Fruit fly (Drosophila melanogaster) whole organism, adult: Measurements from ENCODE around the gene CG10237.

Experiments
- CG11617 ChIP-seq: fragments of 200-800 bp; sonication (Bioruptor generic); optimal IDR thresholded peaks from 2 replicates; lab custom pipeline; 2017; ENCODE audit warnings: mild to moderate bottlenecking, missing biosample characterization, missing genetic modification reagents, missing genetic modification characterization
- CG12768 ChIP-seq: fragments of 200-800 bp; sonication (Bioruptor generic); optimal IDR thresholded peaks from 2 replicates; lab custom pipeline; 2017; ENCODE audit warnings: missing biosample characterization, missing genetic modification characterization, mild to moderate bottlenecking, moderate library complexity, missing genetic modification reagents
- CG14711 ChIP-seq: fragments of 200-800 bp; sonication (Bioruptor generic); optimal IDR thresholded peaks from 2 replicates; lab custom pipeline; 2018; ENCODE audit warnings: missing biosample characterization, mild to moderate bottlenecking, missing genetic modification characterization, moderate library complexity
- CG1620 ChIP-seq: fragments of 200-800 bp; sonication (Bioruptor generic); optimal IDR thresholded peaks from 2 replicates; lab custom pipeline; 2016; ENCODE audit warnings: missing biosample characterization, missing genetic modification characterization
- CG33017 ChIP-seq: fragments of 200-800 bp; sonication (Bioruptor generic); optimal IDR thresholded peaks from 2 replicates; lab custom pipeline; 2018; ENCODE audit warnings: missing biosample characterization, mild to moderate bottlenecking, missing genetic modification characterization, moderate library complexity
- CG5204 ChIP-seq: fragments of 200-800 bp; sonication (Bioruptor generic); optimal IDR thresholded peaks from 2 replicates; lab custom pipeline; 2016; ENCODE audit warnings: missing biosample characterization, missing genetic modification characterization
- CG7045 ChIP-seq: fragments of 200-800 bp; sonication (Bioruptor generic); optimal IDR thresholded peaks from 2 replicates; lab custom pipeline; 2017; ENCODE audit warnings: missing biosample characterization, mild to moderate bottlenecking, missing genetic modification characterization
- CG7101 ChIP-seq: fragments of 200-800 bp; sonication (Bioruptor generic); optimal IDR thresholded peaks from 2 replicates; lab custom pipeline; 2018; ENCODE audit warnings: missing biosample characterization, mild to moderate bottlenecking, missing genetic modification characterization, moderate library complexity
- Crg-1 ChIP-seq: fragments of 200-800 bp; sonication (Bioruptor generic); optimal IDR thresholded peaks from 2 replicates; lab custom pipeline; 2016; ENCODE audit warnings: missing biosample characterization, missing genetic modification characterization
- Hr96 ChIP-seq: fragments of 200-800 bp; sonication (Bioruptor generic); optimal IDR thresholded peaks from 2 replicates; lab custom pipeline; 2016; ENCODE audit warnings: missing biosample characterization, missing genetic modification characterization
- Mnt ChIP-seq: fragments of 200-800 bp; sonication (Bioruptor generic); optimal IDR thresholded peaks from 2 replicates; lab custom pipeline; 2016; ENCODE audit warnings: missing biosample characterization, mild to moderate bottlenecking, missing genetic modification characterization
- bab1 ChIP-seq: fragments of 200-800 bp; sonication (Bioruptor generic); optimal IDR thresholded peaks from 3 replicates; lab custom pipeline; 2019; ENCODE audit warnings: missing biosample characterization, mild to moderate bottlenecking, missing genetic modification characterization, moderate library complexity
- cic ChIP-seq: fragments of 200-800 bp; sonication (Bioruptor generic); optimal IDR thresholded peaks from 2 replicates; lab custom pipeline; 2017; ENCODE audit warnings: missing biosample characterization, mild to moderate bottlenecking, missing genetic modification characterization, moderate library complexity
- cnc ChIP-seq, 2 experiments: fragments of >200 bp; optimal IDR thresholded peaks; 2 replicates each; lab custom pipeline; 2017
- kay ChIP-seq: fragments of 200-800 bp; sonication (Bioruptor generic); peaks from one replicate; lab custom pipeline; 2016; ENCODE audit warnings: missing biosample characterization, missing genetic modification characterization, borderline replicate concordance
- ovo ChIP-seq: fragments of 200-800 bp; sonication (Bioruptor generic); optimal IDR thresholded peaks from 2 replicates; lab custom pipeline; 2016; ENCODE audit warnings: missing biosample characterization, missing genetic modification characterization
- pad ChIP-seq: fragments of 200-800 bp; sonication (Bioruptor generic); optimal IDR thresholded peaks from 3 replicates; lab custom pipeline; 2017; ENCODE audit warnings: missing biosample characterization, missing genetic modification characterization, mild to moderate bottlenecking, moderate library complexity, missing genetic modification reagents
- tj ChIP-seq: fragments of 200-800 bp; sonication (Bioruptor generic); optimal IDR thresholded peaks from 3 replicates; lab custom pipeline; 2017; ENCODE audit warnings: missing biosample characterization, mild to moderate bottlenecking, missing genetic modification characterization, moderate library complexity
- toe ChIP-seq: fragments of 200-800 bp; sonication (Bioruptor generic); optimal IDR thresholded peaks from 2 replicates; lab custom pipeline; 2016; ENCODE audit warnings: missing biosample characterization, missing genetic modification characterization

Gene CG10237

DNA sequence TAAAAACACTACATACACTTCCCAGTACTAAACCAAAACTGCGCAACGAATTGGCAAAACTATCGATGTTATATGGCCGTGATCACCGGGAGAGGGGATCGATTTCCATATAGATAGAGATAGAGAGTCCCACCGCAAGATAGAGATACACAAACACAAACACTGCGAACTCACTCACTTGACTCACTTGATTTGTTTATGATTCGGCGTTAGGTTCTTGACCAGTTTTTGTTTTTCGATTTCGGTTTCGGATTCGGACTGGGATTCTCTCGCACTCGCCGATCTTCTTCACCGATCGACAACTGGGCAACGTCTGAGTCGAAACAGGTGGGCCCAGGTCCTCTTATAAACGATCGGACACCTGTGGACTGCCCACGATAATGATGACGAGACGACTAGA is 52.8 kb downstream of the CG10237 start, which contains the start of gene CG17549:
CG17549 (minus strand) TSS at position 327 of the 400 bp plus-strand sequence.
- TF ChIP-seq cic (GFP tag; lab: Kevin White, UChicago) (no peak), CG1620 (GFP tag; lab: Kevin White, UChicago) (no peak), pad (GFP tag; lab: Kevin White, UChicago) (no peak), Crg-1 (no peak), Mnt (GFP tag; lab: Kevin White, UChicago) (no peak), CG7101 (tag; lab: Kevin White, UChicago) (no peak), CG12768 (GFP tag; lab: Kevin White, UChicago) (no peak), CG33017 (no peak), CG5204 (GFP tag; lab: Kevin White, UChicago) (no peak)

- no peak for TF ChIP-seq pad (GFP tag; lab: Kevin White, UChicago)
- TF ChIP-seq Hr96 (GFP tag; lab: Kevin White, UChicago) = no peak
- no peak for TF ChIP-seq cnc (optimal IDR thresholded peaks at IDR 0.05; lab: Kevin White, UChicago)
- no peak for TF ChIP-seq CG5204 (GFP tag; lab: Kevin White, UChicago)
- TF ChIP-seq CG11617 (GFP tag; lab: Kevin White, UChicago) = no peak
- no peak for TF ChIP-seq CG12768 (GFP tag; lab: Kevin White, UChicago)
- no peak for TF ChIP-seq CG7045 (GFP tag; lab: Kevin White, UChicago)
- TF ChIP-seq bab1 = no peak
- TF ChIP-seq CG14711 (tag; lab: Kevin White, UChicago) = no peak
- no peak for TF ChIP-seq kay (GFP tag; lab: Kevin White, UChicago)
- TF ChIP-seq tj = no peak
- no peak for TF ChIP-seq CG7101 (tag; lab: Kevin White, UChicago)
- no peak for TF ChIP-seq CG33017
- no peak for TF ChIP-seq Crg-1
These were observed 53.6 kb downstream of the CG10237 start for dm6 chr2L:19388966-19389365.

DNA sequence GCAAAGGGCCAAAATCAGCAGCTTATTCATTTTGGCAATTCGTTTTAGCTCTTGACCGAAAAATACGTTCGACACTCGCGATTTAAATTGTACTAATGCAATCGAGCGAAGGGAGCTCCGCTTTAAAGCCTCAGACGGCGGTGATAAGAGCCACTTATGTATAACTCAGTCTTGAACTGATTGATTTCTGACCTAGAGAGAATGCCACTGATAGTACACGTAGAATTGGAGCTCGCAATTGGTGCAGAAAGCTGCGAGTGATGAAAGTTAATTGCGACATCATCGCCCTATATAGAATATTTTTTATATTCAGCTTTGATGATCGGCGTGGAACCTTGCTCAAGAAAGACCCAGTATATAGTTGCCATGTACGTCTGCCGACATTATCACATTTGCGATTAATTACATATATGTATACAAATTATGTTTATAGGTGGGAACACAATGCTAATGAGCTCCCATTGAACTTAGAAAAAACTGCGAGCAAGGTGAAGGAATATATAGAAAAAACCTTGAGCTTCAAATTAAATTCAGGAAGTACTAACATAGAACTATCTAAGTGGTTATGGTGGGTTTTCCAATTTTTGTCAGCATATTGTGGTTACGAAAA is 56.3 kb downstream of the CG10237 start, which contains the start of gene fon:
fon (minus strand) TSS at position 100 of the 610 bp plus-strand sequence.
- TF ChIP-seq CG33017 (no peak), CG7101 (tag; lab: Kevin White, UChicago) (no peak), kay (GFP tag; lab: Kevin White, UChicago) (peak; percentile 62), CG12768 (GFP tag; lab: Kevin White, UChicago) (no peak), cic (GFP tag; lab: Kevin White, UChicago) (peak; percentile 55), bab1 (no peak), CG14711 (tag; lab: Kevin White, UChicago) (no peak), toe (GFP tag; lab: Kevin White, UChicago) (no peak), pad (GFP tag; lab: Kevin White, UChicago) (no peak), CG7045 (GFP tag; lab: Kevin White, UChicago) (no peak), Mnt (GFP tag; lab: Kevin White, UChicago) (no peak), ovo (GFP tag; lab: Kevin White, UChicago) (no peak), Hr96 (GFP tag; lab: Kevin White, UChicago) (no peak)
